Fruit fly (Drosophila melanogaster) whole organism, embryonic: ENCODE data around the gene CG7173.
A peak's percentile ranks its signal among the peaks of the same experiment; 100 is the strongest.

ENCODE experiments used
- Ada2b ChIP-seq: fragments of 200-800 bp; sonication (Bioruptor generic); IDR thresholded peaks from 2 replicates; pipeline ENCODE4 v1.3.6; 2022; ENCODE audit warnings: missing biosample characterization, missing genetic modification characterization
- Antp ChIP-seq: fragments of 200-800 bp; sonication (Bioruptor generic); optimal IDR thresholded peaks from 3 replicates; lab custom pipeline; 2016; ENCODE audit warnings: missing biosample characterization, missing genetic modification characterization
- CG10565 ChIP-seq: fragments of 200-800 bp; sonication (Bioruptor generic); optimal IDR thresholded peaks from 3 replicates; lab custom pipeline; 2016; ENCODE audit warnings: missing biosample characterization, mild to moderate bottlenecking, missing genetic modification characterization
- CG11696 ChIP-seq: fragments of 200-800 bp; sonication (Bioruptor generic); IDR thresholded peaks from 2 replicates; pipeline ENCODE4 v1.3.6; 2022; ENCODE audit warnings: missing biosample characterization, missing genetic modification characterization
- CG14710 ChIP-seq: fragments of 200-800 bp; sonication (Bioruptor generic); optimal IDR thresholded peaks from 3 replicates; lab custom pipeline; 2019; ENCODE audit warnings: missing biosample characterization, mild to moderate bottlenecking, missing genetic modification characterization, moderate library complexity
- CG1529 ChIP-seq: fragments of 200-800 bp; sonication (Bioruptor generic); optimal IDR thresholded peaks from 3 replicates; lab custom pipeline; 2018; ENCODE audit warnings: missing biosample characterization, missing genetic modification characterization
- CG15601 ChIP-seq: fragments of 200-800 bp; sonication (Bioruptor generic); optimal IDR thresholded peaks from 3 replicates; lab custom pipeline; 2019; ENCODE audit warnings: missing biosample characterization, mild to moderate bottlenecking, missing genetic modification characterization, moderate library complexity
- CG17568 ChIP-seq: fragments of 200-800 bp; sonication (Bioruptor generic); optimal IDR thresholded peaks from 2 replicates; lab custom pipeline; 2018; ENCODE audit warnings: missing biosample characterization, mild to moderate bottlenecking, missing genetic modification characterization, moderate library complexity
- CG2202 ChIP-seq: fragments of 200-800 bp; sonication (Bioruptor generic); optimal IDR thresholded peaks from 2 replicates; lab custom pipeline; 2018; ENCODE audit warnings: missing biosample characterization, mild to moderate bottlenecking, missing genetic modification characterization
- CG31224 ChIP-seq: fragments of 200-800 bp; sonication (Bioruptor generic); IDR thresholded peaks from 2 replicates; pipeline ENCODE4 v1.3.6; 2022; ENCODE audit warnings: missing biosample characterization, missing genetic modification characterization
- CG3838 ChIP-seq: fragments of 200-800 bp; sonication (Bioruptor generic); optimal IDR thresholded peaks from 3 replicates; lab custom pipeline; 2016; ENCODE audit warnings: missing biosample characterization, missing genetic modification characterization
- CG42726 ChIP-seq: fragments of 200-800 bp; sonication (Bioruptor generic); IDR thresholded peaks from 2 replicates; pipeline ENCODE4 v1.3.6; 2022; ENCODE audit warnings: missing biosample characterization, missing genetic modification characterization; ENCODE audit not compliant: partially characterized antibody
- CG4282 ChIP-seq: fragments of 200-800 bp; sonication (Bioruptor generic); optimal IDR thresholded peaks from 2 replicates; lab custom pipeline; 2016; ENCODE audit warnings: missing biosample characterization, missing genetic modification characterization
- CG7556 ChIP-seq: fragments of 200-800 bp; sonication (Bioruptor generic); optimal IDR thresholded peaks from 2 replicates; lab custom pipeline; 2017; ENCODE audit warnings: missing biosample characterization, mild to moderate bottlenecking, missing genetic modification characterization
- CG8388 ChIP-seq: fragments of 200-800 bp; sonication (Bioruptor generic); optimal IDR thresholded peaks from 2 replicates; lab custom pipeline; 2019; ENCODE audit warnings: missing biosample characterization, mild to moderate bottlenecking, missing genetic modification characterization, moderate library complexity
- Dfd ChIP-seq, 2 experiments: fragments of >200 bp; optimal IDR thresholded peaks; 2 replicates each; lab custom pipeline; 2017; ENCODE audit warnings: missing biosample characterization in 2 of 2, missing genetic modification characterization in 2 of 2
- Hmx ChIP-seq: fragments of 200-800 bp; sonication (Bioruptor generic); optimal IDR thresholded peaks from 2 replicates; lab custom pipeline; 2016; ENCODE audit warnings: missing biosample characterization, missing genetic modification characterization
- Hr3 ChIP-seq: fragments of 200-800 bp; sonication (Bioruptor generic); optimal IDR thresholded peaks from 3 replicates; lab custom pipeline; 2016; ENCODE audit warnings: missing biosample characterization, missing genetic modification characterization
- MBD-R2 ChIP-seq: fragments of 200-800 bp; sonication (Bioruptor generic); IDR thresholded peaks from 2 replicates; pipeline ENCODE4 v1.3.6; 2022; ENCODE audit warnings: missing biosample characterization, missing genetic modification characterization
- Max ChIP-seq: fragments of 200-800 bp; sonication (Bioruptor generic); optimal IDR thresholded peaks from 2 replicates; lab custom pipeline; 2016; ENCODE audit warnings: missing biosample characterization, mild to moderate bottlenecking, missing genetic modification characterization
- Med ChIP-seq: fragments of 200-800 bp; sonication (Bioruptor generic); peaks from one replicate; lab custom pipeline; 2016; ENCODE audit warnings: missing biosample characterization, missing genetic modification characterization, mild to moderate bottlenecking, inconsistent platforms, moderate library complexity
- NC2β ChIP-seq: fragments of 200-800 bp; sonication (Bioruptor generic); optimal IDR thresholded peaks from 2 replicates; lab custom pipeline; 2016; ENCODE audit warnings: missing biosample characterization, missing genetic modification characterization
- Nf-YB ChIP-seq: fragments of 200-800 bp; sonication (Bioruptor generic); optimal IDR thresholded peaks from 3 replicates; lab custom pipeline; 2019; ENCODE audit warnings: missing biosample characterization, mild to moderate bottlenecking, missing genetic modification characterization, moderate library complexity
- Opbp ChIP-seq: fragments of 200-800 bp; sonication (Bioruptor generic); IDR thresholded peaks from 3 replicates; pipeline ENCODE4 v1.3.6; 2022; ENCODE audit warnings: missing biosample characterization, missing genetic modification characterization; ENCODE audit not compliant: partially characterized antibody
- Vsx1 ChIP-seq: fragments of 200-800 bp; sonication (Bioruptor generic); optimal IDR thresholded peaks from 2 replicates; lab custom pipeline; 2017; ENCODE audit warnings: missing biosample characterization, mild to moderate bottlenecking, missing genetic modification characterization, missing genetic modification reagents
- ara ChIP-seq: fragments of 200-800 bp; sonication (Bioruptor generic); IDR thresholded peaks from 2 replicates; pipeline ENCODE4 v1.3.6; 2022; ENCODE audit warnings: missing biosample characterization, missing genetic modification characterization
- bab2 ChIP-seq: fragments of 200-800 bp; sonication (Bioruptor generic); optimal IDR thresholded peaks from 2 replicates; lab custom pipeline; 2016; ENCODE audit warnings: missing biosample characterization, missing genetic modification characterization
- bbx ChIP-seq: fragments of 200-800 bp; sonication (Bioruptor generic); IDR thresholded peaks from 2 replicates; pipeline ENCODE4 v1.3.6; 2022; ENCODE audit warnings: missing biosample characterization, missing genetic modification characterization; ENCODE audit not compliant: partially characterized antibody
- bowl ChIP-seq: fragments of 200-800 bp; sonication (Bioruptor generic); IDR thresholded peaks from 2 replicates; pipeline ENCODE4 v1.3.6; 2022; ENCODE audit warnings: missing biosample characterization, missing genetic modification characterization
- br ChIP-seq: fragments of >200 bp; optimal IDR thresholded peaks from 2 replicates; lab custom pipeline; 2017
- dimm ChIP-seq: fragments of 200-800 bp; sonication (Bioruptor generic); IDR thresholded peaks from 2 replicates; pipeline ENCODE4 v1.3.6; 2022; ENCODE audit warnings: missing biosample characterization, missing genetic modification characterization
- dpn ChIP-seq, 2 experiments: fragments of 200-800 bp; sonication (Bioruptor generic); optimal IDR thresholded peaks; 3 replicates each; lab custom pipeline; 2016; ENCODE audit warnings: missing biosample characterization in 2 of 2, missing genetic modification characterization in 2 of 2
- eve ChIP-seq, 2 experiments: fragments of >200 bp; optimal IDR thresholded peaks; 2 replicates each; lab custom pipeline; 2017; ENCODE audit warnings: missing biosample characterization in 2 of 2, missing genetic modification characterization in 2 of 2
- ewg ChIP-seq: fragments of 200-800 bp; sonication (Bioruptor generic); optimal IDR thresholded peaks from 3 replicates; lab custom pipeline; 2017; ENCODE audit warnings: mild to moderate bottlenecking, missing biosample characterization, missing genetic modification reagents, missing genetic modification characterization
- fd64A ChIP-seq: fragments of 200-800 bp; sonication (Bioruptor generic); optimal IDR thresholded peaks from 3 replicates; lab custom pipeline; 2018; ENCODE audit warnings: missing biosample characterization, mild to moderate bottlenecking, missing genetic modification characterization
- hb ChIP-seq: fragments of 200-800 bp; sonication (Bioruptor generic); IDR thresholded peaks from 3 replicates; pipeline ENCODE4 v1.3.6; 2022; ENCODE audit warnings: missing biosample characterization, missing genetic modification characterization; ENCODE audit not compliant: partially characterized antibody
- jing ChIP-seq: fragments of 200-800 bp; sonication (Bioruptor generic); optimal IDR thresholded peaks from 2 replicates; lab custom pipeline; 2018; ENCODE audit warnings: missing biosample characterization, mild to moderate bottlenecking, missing genetic modification characterization
- kay ChIP-seq: fragments of 200-800 bp; sonication (Bioruptor generic); optimal IDR thresholded peaks from 2 replicates; lab custom pipeline; 2016; ENCODE audit warnings: missing biosample characterization, missing genetic modification characterization
- kni ChIP-seq: fragments of 200-800 bp; sonication (Bioruptor generic); optimal IDR thresholded peaks from 3 replicates; lab custom pipeline; 2017; ENCODE audit warnings: mild to moderate bottlenecking, missing biosample characterization, missing genetic modification reagents, missing genetic modification characterization
- lilli ChIP-seq: fragments of 200-800 bp; sonication (Bioruptor generic); optimal IDR thresholded peaks from 3 replicates; lab custom pipeline; 2016; ENCODE audit warnings: missing biosample characterization, missing genetic modification characterization
- lola ChIP-seq, 3 experiments: fragments of >200 bp in 2 of 3; fragments of 200-800 bp in 1 of 3; sonication (Bioruptor generic) in 1 of 3; optimal IDR thresholded peaks; 2 replicates each; lab custom pipeline; 2017 to 2019; ENCODE audit warnings: missing biosample characterization in 3 of 3, missing genetic modification characterization in 3 of 3, mild to moderate bottlenecking in 1 of 3, moderate library complexity in 1 of 3
- org-1 ChIP-seq: fragments of 200-800 bp; sonication (Bioruptor generic); optimal IDR thresholded peaks from 2 replicates; lab custom pipeline; 2017; ENCODE audit warnings: missing biosample characterization, missing genetic modification characterization
- pita ChIP-seq: fragments of 200-800 bp; sonication (Bioruptor generic); optimal IDR thresholded peaks from 2 replicates; lab custom pipeline; 2017; ENCODE audit warnings: missing biosample characterization, mild to moderate bottlenecking, missing genetic modification characterization
- prd ChIP-seq, 3 experiments: fragments of >200 bp in 2 of 3; fragments of 200-800 bp in 1 of 3; sonication (Bioruptor generic) in 1 of 3; optimal IDR thresholded peaks in 2 of 3; IDR thresholded peaks in 1 of 3; 2 replicates in 2 of 3; 3 replicates in 1 of 3; pipeline versions ENCODE4 v1.3.6 to Lab custom; 2017 to 2022; ENCODE audit warnings: missing biosample characterization in 1 of 3, missing genetic modification characterization in 1 of 3
- seq ChIP-seq: fragments of 200-800 bp; sonication (Bioruptor generic); IDR thresholded peaks from 2 replicates; pipeline ENCODE4 v1.3.6; 2022; ENCODE audit warnings: missing biosample characterization, missing genetic modification characterization
- tgo ChIP-seq: fragments of 200-800 bp; sonication (Bioruptor generic); IDR thresholded peaks from 3 replicates; pipeline ENCODE4 v1.3.6; 2022; ENCODE audit warnings: missing biosample characterization, missing genetic modification characterization
- vfl ChIP-seq: fragments of 200-800 bp; sonication (Bioruptor generic); optimal IDR thresholded peaks from 2 replicates; lab custom pipeline; 2016; ENCODE audit warnings: missing biosample characterization, missing genetic modification characterization
- zfh1 ChIP-seq: fragments of 200-800 bp; sonication (Bioruptor generic); IDR thresholded peaks from 3 replicates; pipeline ENCODE4 v1.3.6; 2022; ENCODE audit warnings: missing biosample characterization, missing genetic modification characterization

Gene CG7173

dm6 chr3L:21568848-21569372 lies 10.9 kb upstream of the CG7173 start, which contains the start of the genes CRIF and SMC5 (continued):
- TF ChIP-seq fd64A (GFP tag; lab: Kevin White, UChicago) (no peak), seq (GFP tag; lab: Robert Waterston, UW) (no peak), Max (GFP tag; lab: Kevin White, UChicago) (peak; percentile 62), lola (GFP tag; optimal IDR thresholded peaks at IDR 0.05; lab: Kevin White, UChicago) (peak in 1 of 3 experiments; percentile 72), hb (GFP tag; lab: Robert Waterston, UW) (no peak), CG7556 (GFP tag; lab: Kevin White, UChicago) (no peak), dpn (GFP tag; optimal IDR thresholded peaks at IDR 0.05; lab: Kevin White, UChicago) (peak; percentile 76 to 77), bowl (no peak), kay (peak; percentile 53), dimm (GFP tag; lab: Robert Waterston, UW) (no peak), bbx (GFP tag; lab: Robert Waterston, UW) (no peak), vfl (GFP tag; lab: Kevin White, UChicago) (peak; percentile 46), CG42726 (GFP tag; lab: Robert Waterston, UW) (no peak), Ada2b (peak; percentile 44), CG8388 (GFP tag; lab: Kevin White, UChicago) (peak; percentile 46), CG3838 (GFP tag; lab: Kevin White, UChicago) (no peak), Hr3 (peak; percentile 67), CG2202 (tag; lab: Kevin White, UChicago) (no peak), CG15601 (tag; lab: Kevin White, UChicago) (peak; percentile 68), NC2β (GFP tag; lab: Kevin White, UChicago) (peak; percentile 35), CG31224 (GFP tag; lab: Robert Waterston, UW) (no peak), kni (GFP tag; lab: Kevin White, UChicago) (no peak), ewg (GFP tag; lab: Kevin White, UChicago) (no peak), Opbp (GFP tag; lab: Robert Waterston, UW) (no peak), Nf-YB (GFP tag; lab: Kevin White, UChicago) (peak; percentile 24), CG11696 (GFP tag; lab: Robert Waterston, UW) (no peak), MBD-R2 (GFP tag; lab: Robert Waterston, UW) (peak; percentile 39), Med (GFP tag; lab: Kevin White, UChicago) (peak; percentile 93), org-1 (GFP tag; lab: Kevin White, UChicago) (no peak), Vsx1 (GFP tag; lab: Kevin White, UChicago) (no peak), eve (GFP tag; optimal IDR thresholded peaks at IDR 0.05; lab: Kevin White, UChicago) (peak in 1 of 2 experiments; percentile 90), Antp (GFP tag; lab: Kevin White, UChicago) (peak; percentile 36), tgo (GFP tag; lab: Robert Waterston, UW) (peak; percentile 59; the same call in 2 of the 3 replicates), CG4282 (no peak), bab2 (GFP tag; lab: Kevin White, UChicago) (peak; percentile 71), ara (GFP tag; lab: Robert Waterston, UW) (no peak), jing (GFP tag; lab: Kevin White, UChicago) (no peak), Hmx (GFP tag; lab: Kevin White, UChicago) (peak; percentile 46), br (no peak), prd (optimal IDR thresholded peaks at IDR 0.05; lab: Kevin White, UChicago) (no peak), prd (GFP tag; IDR thresholded peaks at IDR 0.05; lab: Robert Waterston, UW) (no peak; the same call in none of the 3 replicates), pita (GFP tag; lab: Kevin White, UChicago) (no peak), lilli (GFP tag; lab: Kevin White, UChicago) (peak; percentile 88), CG14710 (tag; lab: Kevin White, UChicago) (peak; percentile 78), Dfd (GFP tag; optimal IDR thresholded peaks at IDR 0.05; lab: Kevin White, UChicago) (no peak), zfh1 (GFP tag; lab: Robert Waterston, UW) (peak; percentile 52; the same call in 1 of the 3 replicates), CG1529 (GFP tag; lab: Kevin White, UChicago) (no peak), CG10565 (GFP tag; lab: Kevin White, UChicago) (no peak), CG17568 (GFP tag; lab: Kevin White, UChicago) (no peak)
